Fruit fly (Drosophila melanogaster) whole organism, embryonic: ENCODE measurements around the gene CG10725.

Source experiments
- Atf3 ChIP-seq: fragments of 200-800 bp; sonication (Bioruptor generic); optimal IDR thresholded peaks from 3 replicates; lab custom pipeline; 2016; ENCODE audit warnings: missing biosample characterization, missing genetic modification characterization
- C15 ChIP-seq: fragments of 200-800 bp; sonication (Bioruptor generic); IDR thresholded peaks from 3 replicates; pipeline ENCODE4 v1.3.6; 2022; ENCODE audit warnings: missing biosample characterization, missing genetic modification characterization
- CG1024 ChIP-seq: fragments of 200-800 bp; sonication (Bioruptor generic); IDR thresholded peaks from 2 replicates; pipeline ENCODE4 v1.3.6; 2022; ENCODE audit warnings: missing biosample characterization, missing genetic modification characterization
- CG11085 ChIP-seq: fragments of 200-800 bp; sonication (Bioruptor generic); IDR thresholded peaks from 2 replicates; pipeline ENCODE4 v1.3.6; 2022; ENCODE audit warnings: missing biosample characterization, missing genetic modification characterization
- CG11695 ChIP-seq: fragments of 200-800 bp; sonication (Bioruptor generic); IDR thresholded peaks from 3 replicates; pipeline ENCODE4 v1.3.6; 2022; ENCODE audit warnings: missing biosample characterization, missing genetic modification characterization
- CG12155 ChIP-seq: fragments of 200-800 bp; sonication (Bioruptor generic); optimal IDR thresholded peaks from 3 replicates; lab custom pipeline; 2016; ENCODE audit warnings: missing biosample characterization, missing genetic modification characterization
- CG12391 ChIP-seq: fragments of 200-800 bp; sonication (Bioruptor generic); optimal IDR thresholded peaks from 3 replicates; lab custom pipeline; 2018; ENCODE audit warnings: missing biosample characterization, mild to moderate bottlenecking, missing genetic modification characterization, moderate library complexity
- CG13296 ChIP-seq: fragments of 200-800 bp; sonication (Bioruptor generic); optimal IDR thresholded peaks from 3 replicates; lab custom pipeline; 2018; ENCODE audit warnings: missing biosample characterization, mild to moderate bottlenecking, missing genetic modification characterization
- CG15011 ChIP-seq: fragments of 200-800 bp; sonication (Bioruptor generic); optimal IDR thresholded peaks from 3 replicates; lab custom pipeline; 2018; ENCODE audit warnings: missing biosample characterization, mild to moderate bottlenecking, missing genetic modification characterization
- CG15073 ChIP-seq: fragments of 200-800 bp; sonication (Bioruptor generic); optimal IDR thresholded peaks from 2 replicates; lab custom pipeline; 2016; ENCODE audit warnings: missing biosample characterization, missing genetic modification characterization
- CG15601 ChIP-seq: fragments of 200-800 bp; sonication (Bioruptor generic); optimal IDR thresholded peaks from 3 replicates; lab custom pipeline; 2019; ENCODE audit warnings: missing biosample characterization, mild to moderate bottlenecking, missing genetic modification characterization, moderate library complexity
- CG1603 ChIP-seq: fragments of 200-800 bp; sonication (Bioruptor generic); optimal IDR thresholded peaks from 2 replicates; lab custom pipeline; 2019; ENCODE audit warnings: missing biosample characterization, mild to moderate bottlenecking, missing genetic modification characterization, moderate library complexity
- CG16779 ChIP-seq: fragments of 200-800 bp; sonication (Bioruptor generic); IDR thresholded peaks from 2 replicates; pipeline ENCODE4 v1.3.6; 2022; ENCODE audit warnings: missing biosample characterization, missing genetic modification characterization
- CG2120 ChIP-seq: fragments of 200-800 bp; sonication (Bioruptor generic); optimal IDR thresholded peaks from 3 replicates; lab custom pipeline; 2016; ENCODE audit warnings: missing biosample characterization, missing genetic modification characterization
- CG3726 ChIP-seq: fragments of 200-800 bp; sonication (Bioruptor generic); IDR thresholded peaks from 3 replicates; pipeline ENCODE4, ENCODE4 v1.3.6; 2022; ENCODE audit warnings: missing biosample characterization, missing genetic modification characterization
- CG4360 ChIP-seq: fragments of 200-800 bp; sonication (Bioruptor generic); IDR thresholded peaks from 2 replicates; pipeline ENCODE4 v1.3.6; 2022; ENCODE audit warnings: missing biosample characterization, missing genetic modification characterization
- CG4424 ChIP-seq: fragments of 200-800 bp; sonication (Bioruptor generic); optimal IDR thresholded peaks from 3 replicates; lab custom pipeline; 2016; ENCODE audit warnings: missing biosample characterization, missing genetic modification characterization
- CG4617 ChIP-seq: fragments of 200-800 bp; sonication (Bioruptor generic); optimal IDR thresholded peaks from 3 replicates; lab custom pipeline; 2016; ENCODE audit warnings: missing biosample characterization, missing genetic modification characterization, borderline replicate concordance
- CG5245 ChIP-seq: fragments of 200-800 bp; sonication (Bioruptor generic); optimal IDR thresholded peaks from 3 replicates; lab custom pipeline; 2016; ENCODE audit warnings: missing biosample characterization, missing genetic modification characterization
- CG6272 ChIP-seq: fragments of 200-800 bp; sonication (Bioruptor generic); IDR thresholded peaks from 2 replicates; pipeline ENCODE4 v1.3.6; 2022; ENCODE audit warnings: missing biosample characterization, missing genetic modification characterization
- CG8765 ChIP-seq: fragments of 200-800 bp; sonication (Bioruptor generic); IDR thresholded peaks from 2 replicates; pipeline ENCODE4 v1.3.6; 2022; ENCODE audit warnings: missing biosample characterization, missing genetic modification characterization
- CG9609 ChIP-seq: fragments of 200-800 bp; sonication (Bioruptor generic); optimal IDR thresholded peaks from 3 replicates; lab custom pipeline; 2016; ENCODE audit warnings: missing biosample characterization, missing genetic modification characterization
- CHES-1-like ChIP-seq: fragments of 200-800 bp; sonication (Bioruptor generic); optimal IDR thresholded peaks from 2 replicates; lab custom pipeline; 2016; ENCODE audit warnings: missing biosample characterization, missing genetic modification characterization
- Deaf1 ChIP-seq: fragments of 200-800 bp; optimal IDR thresholded peaks from 3 replicates; lab custom pipeline; 2019; ENCODE audit warnings: missing biosample characterization, mild to moderate bottlenecking, missing genetic modification characterization, moderate library complexity
- ERR ChIP-seq: fragments of 200-800 bp; sonication (Bioruptor generic); optimal IDR thresholded peaks from 2 replicates; lab custom pipeline; 2016; ENCODE audit warnings: missing biosample characterization, missing genetic modification characterization
- Eip74EF ChIP-seq, 2 experiments: fragments of 200-800 bp in 1 of 2; fragments of >200 bp in 1 of 2; sonication (Bioruptor generic) in 1 of 2; optimal IDR thresholded peaks; 2 replicates each; lab custom pipeline; 2017 to 2019; ENCODE audit warnings: missing biosample characterization in 2 of 2, missing genetic modification characterization in 2 of 2, mild to moderate bottlenecking in 1 of 2, moderate library complexity in 1 of 2
- GATAe ChIP-seq: fragments of 200-800 bp; sonication (Bioruptor generic); conservative IDR thresholded peaks from 2 replicates; pipeline ENCODE4 v1.3.6; 2022; ENCODE audit warnings: missing biosample characterization, missing genetic modification characterization
- Hey ChIP-seq: fragments of 200-800 bp; sonication (Bioruptor generic); optimal IDR thresholded peaks from 3 replicates; lab custom pipeline; 2018; ENCODE audit warnings: missing biosample characterization, mild to moderate bottlenecking, missing genetic modification characterization
- Lhr ChIP-seq: fragments of 200-800 bp; sonication (Bioruptor generic); optimal IDR thresholded peaks from 3 replicates; lab custom pipeline; 2017; ENCODE audit warnings: mild to moderate bottlenecking, missing biosample characterization, missing genetic modification reagents, missing genetic modification characterization
- NC2α ChIP-seq: fragments of 200-800 bp; sonication (Bioruptor generic); optimal IDR thresholded peaks from 2 replicates; lab custom pipeline; 2016; ENCODE audit warnings: missing biosample characterization, missing genetic modification characterization
- Pdp1 ChIP-seq, 2 experiments: fragments of 200-800 bp; sonication (Bioruptor generic); optimal IDR thresholded peaks; 3 replicates each; lab custom pipeline; 2016; ENCODE audit warnings: missing biosample characterization in 2 of 2, missing genetic modification characterization in 2 of 2, mild to moderate bottlenecking in 1 of 2, moderate library complexity in 1 of 2
- Ptx1 ChIP-seq: fragments of 200-800 bp; sonication (Bioruptor generic); IDR thresholded peaks from 2 replicates; pipeline ENCODE4 v1.3.6; 2022; ENCODE audit warnings: missing biosample characterization, missing genetic modification characterization
- Ssrp ChIP-seq: fragments of 200-800 bp; sonication (Bioruptor generic); optimal IDR thresholded peaks from 2 replicates; lab custom pipeline; 2018; ENCODE audit warnings: missing biosample characterization, mild to moderate bottlenecking, missing genetic modification characterization, moderate library complexity
- bbx ChIP-seq: fragments of 200-800 bp; sonication (Bioruptor generic); IDR thresholded peaks from 2 replicates; pipeline ENCODE4 v1.3.6; 2022; ENCODE audit warnings: missing biosample characterization, missing genetic modification characterization; ENCODE audit not compliant: partially characterized antibody
- dm ChIP-seq: fragments of 200-800 bp; sonication (Bioruptor generic); optimal IDR thresholded peaks from 3 replicates; lab custom pipeline; 2016; ENCODE audit warnings: missing biosample characterization, missing genetic modification characterization
- dpn ChIP-seq, 2 experiments: fragments of 200-800 bp; sonication (Bioruptor generic); optimal IDR thresholded peaks; 3 replicates each; lab custom pipeline; 2016; ENCODE audit warnings: missing biosample characterization in 2 of 2, missing genetic modification characterization in 2 of 2
- fd3F ChIP-seq: fragments of 200-800 bp; sonication (Bioruptor generic); optimal IDR thresholded peaks from 2 replicates; lab custom pipeline; 2018; ENCODE audit warnings: missing biosample characterization, mild to moderate bottlenecking, missing genetic modification characterization, moderate library complexity
- gem ChIP-seq: fragments of 200-800 bp; sonication (Bioruptor generic); optimal IDR thresholded peaks from 2 replicates; lab custom pipeline; 2019; ENCODE audit warnings: missing biosample characterization, mild to moderate bottlenecking, missing genetic modification characterization, moderate library complexity
- gro ChIP-seq: fragments of 200-800 bp; sonication (Bioruptor generic); optimal IDR thresholded peaks from 2 replicates; lab custom pipeline; 2016; ENCODE audit warnings: missing biosample characterization, missing genetic modification characterization
- jigr1 ChIP-seq: fragments of 200-800 bp; sonication (Bioruptor generic); IDR thresholded peaks from 3 replicates; pipeline ENCODE4 v1.3.6; 2022; ENCODE audit warnings: missing biosample characterization, missing genetic modification characterization
- lilli ChIP-seq: fragments of 200-800 bp; sonication (Bioruptor generic); optimal IDR thresholded peaks from 3 replicates; lab custom pipeline; 2016; ENCODE audit warnings: missing biosample characterization, missing genetic modification characterization
- lov ChIP-seq, 2 experiments: fragments of 200-800 bp in 1 of 2; fragments of >200 bp in 1 of 2; sonication (Bioruptor generic) in 1 of 2; IDR thresholded peaks in 1 of 2; optimal IDR thresholded peaks in 1 of 2; 2 replicates in 1 of 2; 3 replicates in 1 of 2; pipeline versions ENCODE4 v1.3.6 to Lab custom; 2017 to 2022; ENCODE audit warnings: missing biosample characterization in 1 of 2, missing genetic modification characterization in 1 of 2
- nerfin-2 ChIP-seq: fragments of 200-800 bp; sonication (Bioruptor generic); IDR thresholded peaks from 2 replicates; pipeline ENCODE4 v1.3.6; 2022; ENCODE audit warnings: missing biosample characterization, missing genetic modification characterization; ENCODE audit not compliant: partially characterized antibody
- pros ChIP-seq: fragments of 200-800 bp; sonication (Bioruptor generic); optimal IDR thresholded peaks from 3 replicates; lab custom pipeline; 2019; ENCODE audit warnings: missing biosample characterization, mild to moderate bottlenecking, missing genetic modification characterization, moderate library complexity
- schlank ChIP-seq: fragments of 200-800 bp; sonication (Bioruptor generic); optimal IDR thresholded peaks from 2 replicates; lab custom pipeline; 2018; ENCODE audit warnings: missing biosample characterization, mild to moderate bottlenecking, missing genetic modification characterization
- sisA ChIP-seq: fragments of 200-800 bp; sonication (Bioruptor generic); IDR thresholded peaks from 2 replicates; pipeline ENCODE4 v1.3.6; 2022; ENCODE audit warnings: missing biosample characterization, missing genetic modification characterization
- sna ChIP-seq: fragments of 200-800 bp; sonication (Bioruptor generic); IDR thresholded peaks from 2 replicates; pipeline ENCODE4 v1.3.6; 2022; ENCODE audit warnings: missing biosample characterization, missing genetic modification characterization; ENCODE audit not compliant: partially characterized antibody
- sob ChIP-seq: fragments of 200-800 bp; sonication (Bioruptor generic); IDR thresholded peaks from 2 replicates; pipeline ENCODE4 v1.3.6; 2022; ENCODE audit warnings: missing biosample characterization, missing genetic modification characterization
- sqz ChIP-seq: fragments of 200-800 bp; sonication (Bioruptor generic); optimal IDR thresholded peaks from 3 replicates; lab custom pipeline; 2018; ENCODE audit warnings: missing biosample characterization, mild to moderate bottlenecking, missing genetic modification characterization
- unpg ChIP-seq: fragments of 200-800 bp; sonication (Bioruptor generic); optimal IDR thresholded peaks from 3 replicates; lab custom pipeline; 2018; ENCODE audit warnings: missing biosample characterization, mild to moderate bottlenecking, missing genetic modification characterization, moderate library complexity

The CG10725 gene

dm6 chr3L:13479609-13480240, 42.0 kb downstream of the CG10725 start (continued):
- TF ChIP-seq CG2120 (GFP tag; lab: Kevin White, UChicago) (peak; percentile 78), CG4360 (GFP tag; lab: Robert Waterston, UW) (no peak), nerfin-2 (GFP tag; lab: Robert Waterston, UW) (no peak), jigr1 (no peak), sna (GFP tag; lab: Robert Waterston, UW) (no peak), lilli (GFP tag; lab: Kevin White, UChicago) (peak; percentile 48), Ptx1 (peak; percentile 65), Ssrp (tag; lab: Kevin White, UChicago) (peak; percentile 20), GATAe (GFP tag; lab: Robert Waterston, UW) (no peak), NC2α (no peak), CG11085 (GFP tag; lab: Robert Waterston, UW) (no peak), CG15073 (no peak), CG15601 (tag; lab: Kevin White, UChicago) (no peak), CG12155 (GFP tag; lab: Kevin White, UChicago) (peak; percentile 37), Deaf1 (tag; lab: Kevin White, UChicago) (no peak), CG1024 (GFP tag; lab: Robert Waterston, UW) (no peak), sob (GFP tag; lab: Robert Waterston, UW) (peak; percentile 51; the same call in 1 of the 2 replicates), Hey (tag; lab: Kevin White, UChicago) (no peak), sqz (GFP tag; lab: Kevin White, UChicago) (no peak), Eip74EF (GFP tag; optimal IDR thresholded peaks at IDR 0.05; lab: Kevin White, UChicago) (no peak), CG4424 (peak; percentile 37), Lhr (GFP tag; lab: Kevin White, UChicago) (no peak), CG9609 (no peak), CG3726 (GFP tag; lab: Robert Waterston, UW) (no peak), ERR (GFP tag; lab: Kevin White, UChicago) (no peak), lov (optimal IDR thresholded peaks at IDR 0.05; lab: Kevin White, UChicago) (no peak), lov (GFP tag; IDR thresholded peaks at IDR 0.05; lab: Robert Waterston, UW) (no peak), CG16779 (GFP tag; lab: Robert Waterston, UW) (no peak), schlank (no peak), C15 (GFP tag; lab: Robert Waterston, UW) (no peak), CG11695 (GFP tag; lab: Robert Waterston, UW) (peak; percentile 51; the same call in 1 of the 3 replicates), CG4617 (GFP tag; lab: Kevin White, UChicago) (no peak), pros (GFP tag; lab: Kevin White, UChicago) (no peak), dm (GFP tag; lab: Kevin White, UChicago) (no peak), Atf3 (GFP tag; lab: Kevin White, UChicago) (no peak), CG12391 (tag; lab: Kevin White, UChicago) (peak; percentile 46), CG6272 (GFP tag; lab: Robert Waterston, UW) (no peak), dpn (GFP tag; optimal IDR thresholded peaks at IDR 0.05; lab: Kevin White, UChicago) (peak; percentile 35 to 53), gro (GFP tag; lab: Kevin White, UChicago) (no peak), CG5245 (no peak), CG13296 (GFP tag; lab: Kevin White, UChicago) (peak; percentile 54), Pdp1 (GFP tag; optimal IDR thresholded peaks at IDR 0.05; lab: Kevin White, UChicago) (peak; percentile 25 to 84), CHES-1-like (GFP tag; lab: Kevin White, UChicago) (no peak), sisA (GFP tag; lab: Robert Waterston, UW) (peak; percentile 39), CG8765 (no peak), bbx (GFP tag; lab: Robert Waterston, UW) (no peak), CG1603 (no peak), fd3F (GFP tag; lab: Kevin White, UChicago) (peak; percentile 35), unpg (peak; percentile 31), gem (peak; percentile 69), CG15011 (GFP tag; lab: Kevin White, UChicago) (peak; percentile 12)
